Fruit fly (Drosophila melanogaster) whole organism, embryonic: Measurements from ENCODE around the gene GCS2beta.

Experiments used
- Ada2b ChIP-seq: fragments of 200-800 bp; sonication (Bioruptor generic); IDR thresholded peaks from 2 replicates; pipeline ENCODE4 v1.3.6; 2022; ENCODE audit warnings: missing biosample characterization, missing genetic modification characterization
- Atf6 ChIP-seq: fragments of 200-800 bp; sonication (Bioruptor generic); IDR thresholded peaks from 2 replicates; pipeline ENCODE4 v1.3.6; 2022; ENCODE audit warnings: missing biosample characterization, missing genetic modification characterization
- B-H2 ChIP-seq: fragments of 200-800 bp; sonication (Bioruptor generic); optimal IDR thresholded peaks from 2 replicates; lab custom pipeline; 2018; ENCODE audit warnings: missing biosample characterization, mild to moderate bottlenecking, missing genetic modification characterization
- BEAF-32 ChIP-seq: fragments of 200-800 bp; sonication (Bioruptor generic); optimal IDR thresholded peaks from 3 replicates; lab custom pipeline; 2017; ENCODE audit warnings: missing biosample characterization, missing genetic modification characterization, mild to moderate bottlenecking, moderate library complexity, missing genetic modification reagents
- Bdp1 ChIP-seq: fragments of 200-800 bp; sonication (Bioruptor generic); optimal IDR thresholded peaks from 3 replicates; lab custom pipeline; 2016; ENCODE audit warnings: missing biosample characterization, missing genetic modification characterization
- CG10462 ChIP-seq: fragments of 200-800 bp; sonication (Bioruptor generic); optimal IDR thresholded peaks from 2 replicates; lab custom pipeline; 2016; ENCODE audit warnings: missing biosample characterization, missing genetic modification characterization
- CG10979 ChIP-seq: fragments of 200-800 bp; sonication (Bioruptor generic); optimal IDR thresholded peaks from 2 replicates; lab custom pipeline; 2018; ENCODE audit warnings: missing biosample characterization, mild to moderate bottlenecking, missing genetic modification characterization, moderate library complexity
- CG11696 ChIP-seq: fragments of 200-800 bp; sonication (Bioruptor generic); IDR thresholded peaks from 2 replicates; pipeline ENCODE4 v1.3.6; 2022; ENCODE audit warnings: missing biosample characterization, missing genetic modification characterization
- CG12104 ChIP-seq: fragments of 200-800 bp; sonication (Bioruptor generic); optimal IDR thresholded peaks from 3 replicates; lab custom pipeline; 2016; ENCODE audit warnings: missing biosample characterization, missing genetic modification characterization
- CG12942 ChIP-seq: fragments of 200-800 bp; sonication (Bioruptor generic); optimal IDR thresholded peaks from 3 replicates; lab custom pipeline; 2016; ENCODE audit warnings: missing biosample characterization, missing genetic modification characterization
- CG15514 ChIP-seq: fragments of 200-800 bp; sonication (Bioruptor generic); optimal IDR thresholded peaks from 3 replicates; lab custom pipeline; 2017; ENCODE audit warnings: missing biosample characterization, missing genetic modification characterization, mild to moderate bottlenecking, moderate library complexity, missing genetic modification reagents
- CG15601 ChIP-seq: fragments of 200-800 bp; sonication (Bioruptor generic); optimal IDR thresholded peaks from 3 replicates; lab custom pipeline; 2019; ENCODE audit warnings: missing biosample characterization, mild to moderate bottlenecking, missing genetic modification characterization, moderate library complexity
- CG1792 ChIP-seq: fragments of 200-800 bp; sonication (Bioruptor generic); optimal IDR thresholded peaks from 2 replicates; lab custom pipeline; 2016; ENCODE audit warnings: missing biosample characterization, missing genetic modification characterization
- CG18011 ChIP-seq: fragments of 200-800 bp; sonication (Bioruptor generic); optimal IDR thresholded peaks from 2 replicates; lab custom pipeline; 2017; ENCODE audit warnings: missing biosample characterization, missing genetic modification characterization, mild to moderate bottlenecking, moderate library complexity, missing genotype
- CG2875 ChIP-seq: fragments of 200-800 bp; sonication (Bioruptor generic); optimal IDR thresholded peaks from 2 replicates; lab custom pipeline; 2017; ENCODE audit warnings: missing biosample characterization, mild to moderate bottlenecking, missing genetic modification characterization, missing genetic modification reagents
- CG33557 ChIP-seq: fragments of 200-800 bp; sonication (Bioruptor generic); optimal IDR thresholded peaks from 2 replicates; lab custom pipeline; 2019; ENCODE audit warnings: missing biosample characterization, mild to moderate bottlenecking, missing genetic modification characterization, moderate library complexity
- CG3838 ChIP-seq: fragments of 200-800 bp; sonication (Bioruptor generic); optimal IDR thresholded peaks from 3 replicates; lab custom pipeline; 2016; ENCODE audit warnings: missing biosample characterization, missing genetic modification characterization
- CG42726 ChIP-seq: fragments of 200-800 bp; sonication (Bioruptor generic); IDR thresholded peaks from 2 replicates; pipeline ENCODE4 v1.3.6; 2022; ENCODE audit warnings: missing biosample characterization, missing genetic modification characterization; ENCODE audit not compliant: partially characterized antibody
- CG4328 ChIP-seq: fragments of 200-800 bp; sonication (Bioruptor generic); optimal IDR thresholded peaks from 3 replicates; lab custom pipeline; 2017; ENCODE audit warnings: missing biosample characterization, missing genetic modification reagents, missing genetic modification characterization
- CG4404 ChIP-seq: fragments of 200-800 bp; sonication (Bioruptor generic); IDR thresholded peaks from 2 replicates; pipeline ENCODE4 v1.3.6; 2022; ENCODE audit warnings: missing biosample characterization, missing genetic modification characterization
- CG4424 ChIP-seq: fragments of 200-800 bp; sonication (Bioruptor generic); optimal IDR thresholded peaks from 3 replicates; lab custom pipeline; 2016; ENCODE audit warnings: missing biosample characterization, missing genetic modification characterization
- CG7556 ChIP-seq: fragments of 200-800 bp; sonication (Bioruptor generic); optimal IDR thresholded peaks from 2 replicates; lab custom pipeline; 2017; ENCODE audit warnings: missing biosample characterization, mild to moderate bottlenecking, missing genetic modification characterization
- CG7745 ChIP-seq: fragments of 200-800 bp; sonication (Bioruptor generic); optimal IDR thresholded peaks from 2 replicates; lab custom pipeline; 2018; ENCODE audit warnings: missing biosample characterization, mild to moderate bottlenecking, missing genetic modification characterization, moderate library complexity
- CG8281 ChIP-seq: fragments of 200-800 bp; sonication (Bioruptor generic); optimal IDR thresholded peaks from 2 replicates; lab custom pipeline; 2018; ENCODE audit warnings: missing biosample characterization, mild to moderate bottlenecking, missing genetic modification characterization, moderate library complexity
- CG8290 ChIP-seq, 3 experiments: fragments of 200-800 bp; sonication (Bioruptor generic); optimal IDR thresholded peaks; 2 replicates each; lab custom pipeline; 2016 to 2019; ENCODE audit warnings: missing biosample characterization in 3 of 3, missing genetic modification characterization in 3 of 3, mild to moderate bottlenecking in 2 of 3, moderate library complexity in 1 of 3
- CG8359 ChIP-seq: fragments of 200-800 bp; sonication (Bioruptor generic); optimal IDR thresholded peaks from 2 replicates; lab custom pipeline; 2017; ENCODE audit warnings: missing biosample characterization, mild to moderate bottlenecking, missing genetic modification characterization, borderline replicate concordance
- CG8924 ChIP-seq: fragments of 200-800 bp; optimal IDR thresholded peaks from 3 replicates; lab custom pipeline; 2019; ENCODE audit warnings: missing biosample characterization, mild to moderate bottlenecking, missing genetic modification characterization, moderate library complexity
- CG9437 ChIP-seq: fragments of 200-800 bp; sonication (Bioruptor generic); optimal IDR thresholded peaks from 2 replicates; lab custom pipeline; 2018; ENCODE audit warnings: missing biosample characterization, mild to moderate bottlenecking, missing genetic modification characterization
- Gsc ChIP-seq: fragments of 200-800 bp; sonication (Bioruptor generic); IDR thresholded peaks from 2 replicates; pipeline ENCODE4 v1.3.6; 2022; ENCODE audit warnings: missing biosample characterization, missing genetic modification characterization
- H15 ChIP-seq: fragments of 200-800 bp; sonication (Bioruptor generic); IDR thresholded peaks from 3 replicates; pipeline ENCODE4 v1.3.6; 2022; ENCODE audit warnings: missing biosample characterization, missing genetic modification characterization
- Hey ChIP-seq: fragments of 200-800 bp; sonication (Bioruptor generic); optimal IDR thresholded peaks from 3 replicates; lab custom pipeline; 2018; ENCODE audit warnings: missing biosample characterization, mild to moderate bottlenecking, missing genetic modification characterization
- HmgD ChIP-seq: fragments of 200-800 bp; sonication (Bioruptor generic); optimal IDR thresholded peaks from 3 replicates; lab custom pipeline; 2016; ENCODE audit warnings: missing biosample characterization, missing genetic modification characterization
- Hr51 ChIP-seq, 2 experiments: fragments of 200-800 bp; sonication (Bioruptor generic); optimal IDR thresholded peaks; 2 replicates in 1 of 2; 3 replicates in 1 of 2; lab custom pipeline; 2016 to 2018; ENCODE audit warnings: missing biosample characterization in 2 of 2, missing genetic modification characterization in 2 of 2, mild to moderate bottlenecking in 1 of 2, moderate library complexity in 1 of 2
- Nf-YB ChIP-seq: fragments of 200-800 bp; sonication (Bioruptor generic); optimal IDR thresholded peaks from 3 replicates; lab custom pipeline; 2019; ENCODE audit warnings: missing biosample characterization, mild to moderate bottlenecking, missing genetic modification characterization, moderate library complexity
- Ravus ChIP-seq: fragments of 200-800 bp; sonication (Bioruptor generic); IDR thresholded peaks from 2 replicates; pipeline ENCODE4 v1.3.6; 2022; ENCODE audit warnings: missing biosample characterization, missing genetic modification characterization
- Six4 ChIP-seq: fragments of 200-800 bp; sonication (Bioruptor generic); optimal IDR thresholded peaks from 2 replicates; lab custom pipeline; 2016; ENCODE audit warnings: missing biosample characterization, missing genetic modification characterization
- Sox102F ChIP-seq: fragments of 200-800 bp; sonication (Bioruptor generic); optimal IDR thresholded peaks from 2 replicates; lab custom pipeline; 2018; ENCODE audit warnings: missing biosample characterization, mild to moderate bottlenecking, missing genetic modification characterization, moderate library complexity
- YL-1 ChIP-seq: fragments of 200-800 bp; sonication (Bioruptor generic); optimal IDR thresholded peaks from 3 replicates; lab custom pipeline; 2017; ENCODE audit warnings: missing biosample characterization, mild to moderate bottlenecking, missing genetic modification characterization
- amos ChIP-seq: fragments of 200-800 bp; sonication (Bioruptor generic); IDR thresholded peaks from 2 replicates; pipeline ENCODE4 v1.3.6; 2022; ENCODE audit warnings: missing biosample characterization, missing genetic modification characterization; ENCODE audit not compliant: partially characterized antibody
- ap ChIP-seq: fragments of 200-800 bp; sonication (Bioruptor generic); IDR thresholded peaks from 2 replicates; pipeline ENCODE4 v1.3.6; 2022; ENCODE audit warnings: missing biosample characterization, missing genetic modification characterization
- bab2 ChIP-seq: fragments of 200-800 bp; sonication (Bioruptor generic); optimal IDR thresholded peaks from 2 replicates; lab custom pipeline; 2016; ENCODE audit warnings: missing biosample characterization, missing genetic modification characterization
- chn ChIP-seq: fragments of 200-800 bp; sonication (Bioruptor generic); optimal IDR thresholded peaks from 2 replicates; lab custom pipeline; 2016; ENCODE audit warnings: missing biosample characterization, missing genetic modification characterization
- disco-r ChIP-seq: fragments of 200-800 bp; sonication (Bioruptor generic); optimal IDR thresholded peaks from 2 replicates; lab custom pipeline; 2016; ENCODE audit warnings: missing biosample characterization, missing genetic modification characterization
- h ChIP-seq: fragments of >200 bp; optimal IDR thresholded peaks from 2 replicates; lab custom pipeline; 2017
- luna ChIP-seq: fragments of 200-800 bp; sonication (Bioruptor generic); optimal IDR thresholded peaks from 2 replicates; lab custom pipeline; 2016; ENCODE audit warnings: missing biosample characterization, missing genetic modification characterization
- oc ChIP-seq: fragments of 200-800 bp; sonication (Bioruptor generic); optimal IDR thresholded peaks from 2 replicates; lab custom pipeline; 2018; ENCODE audit warnings: missing biosample characterization, mild to moderate bottlenecking, missing genetic modification characterization, moderate library complexity
- odd ChIP-seq: fragments of 200-800 bp; sonication (Bioruptor generic); optimal IDR thresholded peaks from 2 replicates; lab custom pipeline; 2017; ENCODE audit warnings: missing biosample characterization, mild to moderate bottlenecking, missing genetic modification characterization
- slbo ChIP-seq: fragments of 200-800 bp; sonication (Bioruptor generic); IDR thresholded peaks from 2 replicates; pipeline ENCODE4 v1.3.6; 2022; ENCODE audit warnings: missing biosample characterization, missing genetic modification characterization
- tap ChIP-seq: fragments of 200-800 bp; optimal IDR thresholded peaks from 3 replicates; lab custom pipeline; 2019; ENCODE audit warnings: missing biosample characterization, mild to moderate bottlenecking, missing genetic modification characterization, moderate library complexity
- tio ChIP-seq: fragments of 200-800 bp; sonication (Bioruptor generic); optimal IDR thresholded peaks from 2 replicates; lab custom pipeline; 2017; ENCODE audit warnings: missing biosample characterization, missing genetic modification characterization, inconsistent platforms
- yki ChIP-seq: fragments of >200 bp; optimal IDR thresholded peaks from 3 replicates; lab custom pipeline; 2018

GCS2beta gene

dm6 chr2L:17470630-17471029 lies 13.5 kb downstream of the GCS2beta start (continued):
- TF ChIP-seq CG8359 (GFP tag; lab: Kevin White, UChicago), result no peak
- no peak for TF ChIP-seq Ada2b (GFP tag; lab: Robert Waterston, UW)
- no peak for TF ChIP-seq odd (GFP tag; lab: Kevin White, UChicago)
- peak; percentile 43 for TF ChIP-seq Hey (tag; lab: Kevin White, UChicago)
- TF ChIP-seq amos (GFP tag; lab: Robert Waterston, UW), result no peak
- peak; percentile 22 for TF ChIP-seq CG1792 (GFP tag; lab: Kevin White, UChicago)
- no peak for TF ChIP-seq Six4 (GFP tag; lab: Kevin White, UChicago)
- no peak for TF ChIP-seq oc (tag; lab: Kevin White, UChicago)
- no peak for TF ChIP-seq Gsc (GFP tag; lab: Robert Waterston, UW)
- no peak for TF ChIP-seq CG33557
- peak; percentile 88 for TF ChIP-seq Atf6
- TF ChIP-seq CG18011 (GFP tag; lab: Kevin White, UChicago), result peak; percentile 57
- peak; percentile 52 for TF ChIP-seq CG7556
- no peak for TF ChIP-seq CG15601
- no peak for TF ChIP-seq H15 (GFP tag; lab: Robert Waterston, UW)
- TF ChIP-seq yki (lab: Kevin White, UChicago), result no peak
- no peak for TF ChIP-seq YL-1
- peak in 1 of 2 experiments; percentile 9 for TF ChIP-seq Hr51 (GFP tag; optimal IDR thresholded peaks at IDR 0.05; lab: Kevin White, UChicago)
- no peak for TF ChIP-seq CG10462 (GFP tag; lab: Kevin White, UChicago)
- TF ChIP-seq CG4404 (GFP tag; lab: Robert Waterston, UW), result no peak
- no peak for TF ChIP-seq CG8281
- peak; percentile 89 for TF ChIP-seq B-H2 (GFP tag; lab: Kevin White, UChicago)
- no peak for TF ChIP-seq h (lab: Kevin White, UChicago)
- TF ChIP-seq CG3838 (GFP tag; lab: Kevin White, UChicago), result no peak
- no peak for TF ChIP-seq HmgD (GFP tag; lab: Kevin White, UChicago)
- peak; percentile 35 for TF ChIP-seq Bdp1 (GFP tag; lab: Kevin White, UChicago)
- TF ChIP-seq CG2875 (GFP tag; lab: Kevin White, UChicago), result no peak
- TF ChIP-seq CG11696 (GFP tag; lab: Robert Waterston, UW), result peak; percentile 56; the same call in 1 of the 2 replicates
- no peak for TF ChIP-seq Sox102F (GFP tag; lab: Kevin White, UChicago)
- no peak for TF ChIP-seq CG42726 (GFP tag; lab: Robert Waterston, UW)
- no peak for TF ChIP-seq CG9437
- TF ChIP-seq chn (GFP tag; lab: Kevin White, UChicago), result no peak
- no peak for TF ChIP-seq tio
- peak; percentile 33 for TF ChIP-seq CG12104 (GFP tag; lab: Kevin White, UChicago)
- no peak for TF ChIP-seq Nf-YB (GFP tag; lab: Kevin White, UChicago)
- TF ChIP-seq CG10979 (tag; lab: Kevin White, UChicago), result no peak
- no peak for TF ChIP-seq CG7745 (tag; lab: Kevin White, UChicago)
- peak; percentile 80 for TF ChIP-seq luna (GFP tag; lab: Kevin White, UChicago)
- no peak for TF ChIP-seq tap (tag; lab: Kevin White, UChicago)
- TF ChIP-seq BEAF-32 (GFP tag; lab: Kevin White, UChicago), result no peak
- TF ChIP-seq CG4424 (GFP tag; lab: Kevin White, UChicago), result no peak
- no peak for TF ChIP-seq ap (GFP tag; lab: Robert Waterston, UW)
- no peak for TF ChIP-seq CG12942
- TF ChIP-seq CG4328 (GFP tag; lab: Kevin White, UChicago), result no peak
- TF ChIP-seq bab2, result peak; percentile 52
- no peak for TF ChIP-seq CG8290 (GFP tag; optimal IDR thresholded peaks at IDR 0.05; lab: Kevin White, UChicago)
- TF ChIP-seq CG8290 (tag; optimal IDR thresholded peaks at IDR 0.05; lab: Kevin White, UChicago), result peak in 1 of 2 experiments; percentile 95
- no peak for TF ChIP-seq Ravus (GFP tag; lab: Robert Waterston, UW)
- TF ChIP-seq CG15514 (GFP tag; lab: Kevin White, UChicago), result peak; percentile 86
- TF ChIP-seq CG8924 (tag; lab: Kevin White, UChicago), result no peak
- no peak for TF ChIP-seq slbo (GFP tag; lab: Robert Waterston, UW)
- TF ChIP-seq disco-r (GFP tag; lab: Kevin White, UChicago), result no peak
